Worm (Caenorhabditis elegans) whole organism, L1 larva: Measurements from ENCODE around the gene C31B8.12.
"Not testable (repeated sequence)": the region's sequence is repeated elsewhere in the genome, so short reads cannot be mapped to it uniquely, and the experiment has no call there.

ENCODE experiments used
- C04F5.9 ChIP-seq: sonication (generic microtip); optimal IDR thresholded peaks from 2 replicates; lab custom pipeline; 2016; ENCODE audit warnings: missing genetic modification characterization, missing compliant biosample characterization
- F16B12.6 ChIP-seq: fragments of 150-350 bp; optimal IDR thresholded peaks from 2 replicates; lab custom pipeline; 2014; ENCODE audit warnings: missing biosample characterization, missing genetic modification characterization
- Y116A8C.19 ChIP-seq: sonication (generic microtip); optimal IDR thresholded peaks from 2 replicates; lab custom pipeline; 2016; ENCODE audit warnings: missing compliant biosample characterization, missing genetic modification characterization, borderline replicate concordance
- ama-1 ChIP-seq: fragments of 150-350 bp; optimal IDR thresholded peaks from 2 replicates; lab custom pipeline; 2014
- blmp-1 ChIP-seq: fragments of 150-350 bp; optimal IDR thresholded peaks from 2 replicates; lab custom pipeline; 2014; ENCODE audit warnings: missing biosample characterization, missing genetic modification characterization
- ceh-82 ChIP-seq, 3 experiments: fragments of 150-350 bp in 1 of 3; sonication (generic microtip) in 2 of 3; optimal IDR thresholded peaks; 2 replicates each; lab custom pipeline; 2014 to 2017; ENCODE audit warnings: missing biosample characterization in 3 of 3, missing genetic modification characterization in 3 of 3
- ces-1 ChIP-seq: fragments of 150-350 bp; optimal IDR thresholded peaks from 2 replicates; lab custom pipeline; 2014; ENCODE audit warnings: missing biosample characterization, missing genetic modification reagents, missing genetic modification characterization
- dpl-1 ChIP-seq, 3 experiments: fragments of 150-350 bp in 2 of 3; sonication (generic microtip) in 1 of 3; optimal IDR thresholded peaks; 2 replicates each; lab custom pipeline; 2014 to 2017; ENCODE audit warnings: missing biosample characterization in 3 of 3, missing genetic modification characterization in 3 of 3, missing genetic modification reagents in 3 of 3
- dsc-1 ChIP-seq: sonication (generic microtip); optimal IDR thresholded peaks from 2 replicates; lab custom pipeline; 2016; ENCODE audit warnings: mild to moderate bottlenecking, missing genetic modification characterization, missing compliant biosample characterization
- efl-1 ChIP-seq, 4 experiments: fragments of 150-350 bp; optimal IDR thresholded peaks in 3 of 4; peaks in 1 of 4; 1 replicate in 1 of 4; 2 replicates in 3 of 4; lab custom pipeline; 2014; ENCODE audit warnings: missing biosample characterization in 2 of 4, missing genetic modification characterization in 2 of 4, missing genetic modification reagents in 2 of 4
- efl-3 ChIP-seq: fragments of 200-800 bp; sonication (Bioruptor generic); optimal IDR thresholded peaks from 2 replicates; lab custom pipeline; 2018; ENCODE audit warnings: mild to moderate bottlenecking, missing genetic modification characterization, missing compliant biosample characterization
- egl-13 ChIP-seq: sonication (generic microtip); optimal IDR thresholded peaks from 2 replicates; lab custom pipeline; 2016; ENCODE audit warnings: missing genotype, missing genetic modification reagents, missing genetic modification characterization, missing compliant biosample characterization
- elt-2 ChIP-seq: sonication (generic microtip); optimal IDR thresholded peaks from 2 replicates; lab custom pipeline; 2016; ENCODE audit warnings: missing genetic modification characterization, mild to moderate bottlenecking, inconsistent platforms, missing compliant biosample characterization, missing genetic modification reagents
- elt-3 ChIP-seq, 6 experiments: fragments of 150-350 bp in 1 of 6; sonication (generic microtip); optimal IDR thresholded peaks; 2 replicates each; lab custom pipeline; 2017 to 2018; ENCODE audit warnings: missing biosample characterization in 6 of 6, missing genetic modification characterization in 6 of 6, inconsistent platforms in 1 of 6
- ets-5 ChIP-seq: fragments of 200-800 bp; sonication (Bioruptor generic); IDR thresholded peaks from 2 replicates; pipeline ENCODE4 v1.3.6; 2022; ENCODE audit warnings: missing genetic modification characterization, missing compliant biosample characterization
- hlh-17 ChIP-seq: fragments of 200-800 bp; sonication (Bioruptor generic); optimal IDR thresholded peaks from 2 replicates; lab custom pipeline; 2018; ENCODE audit warnings: missing genetic modification characterization, mild to moderate bottlenecking, missing compliant biosample characterization, moderate library complexity, borderline replicate concordance
- hlh-4 ChIP-seq: sonication (generic microtip); optimal IDR thresholded peaks from 2 replicates; lab custom pipeline; 2016; ENCODE audit warnings: mild to moderate bottlenecking, missing genetic modification characterization, missing compliant biosample characterization
- hpl-2 ChIP-seq: fragments of 150-350 bp; optimal IDR thresholded peaks from 2 replicates; lab custom pipeline; 2014; ENCODE audit warnings: missing biosample characterization, missing genetic modification reagents, missing genetic modification characterization
- isw-1 ChIP-seq: fragments of 200-800 bp; sonication (Bioruptor generic); IDR thresholded peaks from 2 replicates; pipeline ENCODE4 v1.3.6; 2022; ENCODE audit warnings: missing genetic modification characterization, missing compliant biosample characterization
- lin-14 ChIP-seq: fragments of 200-800 bp; sonication (Bioruptor generic); optimal IDR thresholded peaks from 2 replicates; lab custom pipeline; 2018; ENCODE audit warnings: mild to moderate bottlenecking, missing genetic modification characterization, moderate library complexity, missing compliant biosample characterization
- lin-15B ChIP-seq: fragments of 150-350 bp; sonication (generic microtip); optimal IDR thresholded peaks from 3 replicates; lab custom pipeline; 2014; ENCODE audit warnings: missing biosample characterization, missing genetic modification characterization
- lir-3 ChIP-seq: sonication (generic microtip); optimal IDR thresholded peaks from 2 replicates; lab custom pipeline; 2016; ENCODE audit warnings: mild to moderate bottlenecking, missing genetic modification characterization, moderate library complexity, missing compliant biosample characterization; ENCODE audit not compliant: poor library complexity
- lsy-2 ChIP-seq, 2 experiments: fragments of 150-350 bp; optimal IDR thresholded peaks; 2 replicates each; lab custom pipeline; 2014; ENCODE audit warnings: missing biosample characterization in 2 of 2, missing genetic modification characterization in 2 of 2
- mdl-1 ChIP-seq, 2 experiments: fragments of 150-350 bp; optimal IDR thresholded peaks; 2 replicates each; lab custom pipeline; 2014 to 2017; ENCODE audit warnings: missing biosample characterization in 2 of 2, missing genetic modification characterization in 2 of 2, inconsistent platforms in 1 of 2
- mep-1 ChIP-seq: fragments of 150-350 bp; optimal IDR thresholded peaks from 2 replicates; lab custom pipeline; 2014; ENCODE audit warnings: missing biosample characterization, missing genetic modification characterization
- nhr-12 ChIP-seq: sonication (generic microtip); optimal IDR thresholded peaks from 2 replicates; lab custom pipeline; 2017; ENCODE audit warnings: missing biosample characterization, missing genetic modification characterization
- nhr-19 ChIP-seq: fragments of 200-800 bp; sonication (Bioruptor generic); conservative IDR thresholded peaks from 2 replicates; pipeline ENCODE4 v1.3.6; 2022; ENCODE audit warnings: missing genetic modification characterization, missing compliant biosample characterization
- nhr-71 ChIP-seq: sonication (generic microtip); optimal IDR thresholded peaks from 2 replicates; lab custom pipeline; 2016; ENCODE audit warnings: mild to moderate bottlenecking, missing genetic modification characterization, moderate library complexity, missing compliant biosample characterization
- nhr-76 ChIP-seq: sonication (generic microtip); optimal IDR thresholded peaks from 2 replicates; lab custom pipeline; 2017; ENCODE audit warnings: missing biosample characterization, missing genetic modification characterization
- nhr-77 ChIP-seq: fragments of 150-350 bp; optimal IDR thresholded peaks from 2 replicates; lab custom pipeline; 2014; ENCODE audit warnings: missing biosample characterization, missing genetic modification characterization
- nhr-84 ChIP-seq: sonication (generic microtip); optimal IDR thresholded peaks from 2 replicates; lab custom pipeline; 2017; ENCODE audit warnings: missing biosample characterization, missing genetic modification characterization
- nhr-90 ChIP-seq: sonication (generic microtip); optimal IDR thresholded peaks from 2 replicates; lab custom pipeline; 2016; ENCODE audit warnings: mild to moderate bottlenecking, missing genetic modification characterization, missing compliant biosample characterization; ENCODE audit not compliant: poor library complexity
- pag-3 ChIP-seq: sonication (generic microtip); optimal IDR thresholded peaks from 2 replicates; lab custom pipeline; 2017; ENCODE audit warnings: missing genetic modification characterization, mild to moderate bottlenecking, missing compliant biosample characterization, antibody characterized with exemption, borderline replicate concordance; ENCODE audit not compliant: insufficient read depth
- pqm-1 ChIP-seq: sonication (generic microtip); optimal IDR thresholded peaks from 3 replicates; lab custom pipeline; 2017; ENCODE audit warnings: missing biosample characterization, missing genetic modification characterization
- rnt-1 ChIP-seq: sonication (generic microtip); optimal IDR thresholded peaks from 2 replicates; lab custom pipeline; 2016; ENCODE audit warnings: mild to moderate bottlenecking, missing genetic modification characterization, moderate library complexity, missing compliant biosample characterization
- snpc-4 ChIP-seq: fragments of 150-350 bp; optimal IDR thresholded peaks from 2 replicates; lab custom pipeline; 2014; ENCODE audit warnings: missing biosample characterization, missing genetic modification characterization
- unc-130 ChIP-seq: fragments of 150-350 bp; optimal IDR thresholded peaks from 2 replicates; lab custom pipeline; 2017; ENCODE audit warnings: missing biosample characterization, missing genetic modification characterization, inconsistent platforms
- unc-30 ChIP-seq: sonication (generic microtip); optimal IDR thresholded peaks from 2 replicates; lab custom pipeline; 2017; ENCODE audit warnings: missing biosample characterization, missing genetic modification characterization
- unc-62 ChIP-seq: fragments of 150-350 bp; optimal IDR thresholded peaks from 2 replicates; lab custom pipeline; 2014; ENCODE audit warnings: missing biosample characterization, missing genetic modification reagents, missing genetic modification characterization
- zip-4 ChIP-seq: fragments of 200-800 bp; sonication (Bioruptor generic); optimal IDR thresholded peaks from 2 replicates; lab custom pipeline; 2018; ENCODE audit warnings: mild to moderate bottlenecking, missing genetic modification characterization, moderate library complexity, missing compliant biosample characterization

C31B8.12 gene

ce11 chrV:2962960-2963359 lies 35.5 kb upstream of the C31B8.12 start, which contains the start of gene srw-138:
Gene srw-138, minus strand, starts transcription at chrV:2963060.
- no peak for TF ChIP-seq ces-1
- TF ChIP-seq F16B12.6 (tag; lab: Kevin White, UChicago): no peak
- no peak for TF ChIP-seq dpl-1 (GFP tag; optimal IDR thresholded peaks at IDR 0.05; lab: Kevin White, UChicago)
- TF ChIP-seq mep-1 (tag; lab: Kevin White, UChicago): no peak
- TF ChIP-seq zip-4 (GFP tag; lab: Kevin White, UChicago): no peak
- no peak for TF ChIP-seq ets-5 (GFP tag; lab: Robert Waterston, UW)
- TF ChIP-seq lin-15B: no peak
- no peak for TF ChIP-seq nhr-84 (tag; lab: Kevin White, UChicago)
- TF ChIP-seq elt-2: no peak
- no peak for TF ChIP-seq ceh-82 (tag; optimal IDR thresholded peaks at IDR 0.05; lab: Kevin White, UChicago)
- no peak for TF ChIP-seq nhr-76 (tag; lab: Kevin White, UChicago)
- TF ChIP-seq lsy-2 (tag; optimal IDR thresholded peaks at IDR 0.05; lab: Kevin White, UChicago): no peak
- TF ChIP-seq hpl-2 (GFP tag; lab: Kevin White, UChicago): no peak
- TF ChIP-seq hlh-17 (GFP tag; lab: Kevin White, UChicago): no peak
- no peak for TF ChIP-seq lin-14 (GFP tag; lab: Kevin White, UChicago)
- no peak for TF ChIP-seq dsc-1 (tag; lab: Kevin White, UChicago)
- no peak for TF ChIP-seq pag-3 (tag; lab: Kevin White, UChicago)

DNA sequence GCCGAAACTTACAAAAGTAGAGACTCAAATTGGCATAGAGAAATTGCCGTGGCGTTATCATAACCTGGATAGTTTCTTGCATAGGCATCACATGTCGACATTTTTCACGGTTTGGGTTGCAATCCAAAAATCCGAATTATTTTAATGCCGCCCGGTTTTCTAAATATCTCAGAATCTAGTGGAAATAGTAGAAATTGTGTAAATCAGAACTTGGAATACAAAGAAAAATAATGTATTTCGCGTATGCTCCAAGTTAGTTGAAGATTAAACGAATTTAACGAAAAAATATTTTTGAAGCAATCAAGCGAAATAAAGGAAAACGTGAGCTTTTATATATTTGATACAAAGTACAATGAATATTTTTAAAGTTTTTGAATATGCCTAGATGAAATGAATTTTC lies 33.4 kb upstream of the C31B8.12 start, which contains the start of gene srw-144:
srw-144 (minus strand) TSS at position 101 of the 400 bp plus-strand sequence.
- no peak for TF ChIP-seq efl-1 (optimal IDR thresholded peaks at IDR 0.05; lab: Kevin White, UChicago)
- TF ChIP-seq efl-1 (GFP tag; optimal IDR thresholded peaks at IDR 0.05 in 1 of 2; lab: Kevin White, UChicago): peak in 1 of 2 experiments; percentile 5
- TF ChIP-seq efl-3: no peak

- TF ChIP-seq nhr-84 (tag; lab: Kevin White, UChicago) (no peak), rnt-1 (tag; lab: Kevin White, UChicago) (no peak), zip-4 (GFP tag; lab: Kevin White, UChicago) (no peak)
These were observed 30.7 kb upstream of the C31B8.12 start, which contains the start of gene srw-142 for ce11 chrV:2958202-2958601. Gene srw-142, minus strand, starts transcription at chrV:2958302.

- TF ChIP-seq unc-130 (tag; lab: Kevin White, UChicago); nhr-77 (tag; lab: Kevin White, UChicago); unc-62 (GFP tag; lab: Kevin White, UChicago): not testable (repeated sequence)
These were observed 27.9 kb upstream of the C31B8.12 start, which contains the start of gene srh-248 for ce11 chrV:2955342-2955741. Gene srh-248, minus strand, starts transcription at chrV:2955442.

- not testable (repeated sequence) for TF ChIP-seq nhr-90; lir-3 (tag; lab: Kevin White, UChicago); ces-1
These were observed 24.6 kb upstream of the C31B8.12 start, which contains the start of gene srw-122 for ce11 chrV:2952102-2952501. Gene srw-122, minus strand, starts transcription at chrV:2952202.

DNA sequence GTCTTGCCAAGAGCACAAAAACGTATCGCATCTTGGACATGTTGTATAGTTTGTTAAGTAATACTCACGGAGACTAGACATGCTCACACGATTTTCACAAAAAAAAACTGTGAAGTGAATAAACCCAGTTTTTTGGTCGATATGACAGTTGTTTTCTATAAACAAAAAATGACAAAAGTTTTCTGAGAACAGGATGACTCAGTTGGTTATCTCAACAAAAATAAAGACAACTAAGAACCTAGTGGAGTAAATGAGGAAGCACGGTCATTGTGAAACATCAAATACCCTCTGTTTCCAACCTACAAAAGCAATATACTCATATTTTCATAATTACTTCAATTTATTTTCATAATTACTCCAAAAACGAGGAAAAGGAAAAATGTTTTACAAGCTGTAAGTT lies 18.1 kb upstream of the C31B8.12 start, which contains the start of gene srh-87:
srh-87 (minus strand) TSS at position 101 of the 400 bp plus-strand sequence.
- TF ChIP-seq dpl-1 (GFP tag; optimal IDR thresholded peaks at IDR 0.05; lab: Kevin White, UChicago) (no peak), Y116A8C.19 (tag; lab: Kevin White, UChicago) (no peak), snpc-4 (tag; lab: Kevin White, UChicago) (no peak), unc-30 (tag; lab: Kevin White, UChicago) (no peak), egl-13 (tag; lab: Kevin White, UChicago) (no peak), pqm-1 (no peak), nhr-71 (tag; lab: Kevin White, UChicago) (no peak), ama-1 (lab: Kevin White, UChicago) (no peak), hlh-4 (tag; lab: Kevin White, UChicago) (no peak), C04F5.9 (no peak), blmp-1 (no peak), isw-1 (GFP tag; lab: Robert Waterston, UW) (no peak), rnt-1 (tag; lab: Kevin White, UChicago) (no peak), nhr-12 (tag; lab: Kevin White, UChicago) (no peak), mdl-1 (tag; optimal IDR thresholded peaks at IDR 0.05; lab: Kevin White, UChicago) (no peak), pag-3 (tag; lab: Kevin White, UChicago) (no peak), F16B12.6 (tag; lab: Kevin White, UChicago) (no peak), nhr-19 (GFP tag; lab: Robert Waterston, UW) (no peak), elt-3 (tag; optimal IDR thresholded peaks at IDR 0.05; lab: Kevin White, UChicago) (no peak)
